Worm (Caenorhabditis elegans) whole organism, young adult: ENCODE data around the gene Y62F5A.10.

Experiments
- B0019.2 ChIP-seq: fragments of 200-800 bp; sonication (Bioruptor generic); conservative IDR thresholded peaks from 2 replicates; pipeline ENCODE4 v1.3.6; 2022; ENCODE audit warnings: missing genetic modification reagents, missing genetic modification characterization, missing compliant biosample characterization
- B0261.1 ChIP-seq: sonication (generic microtip); optimal IDR thresholded peaks from 2 replicates; lab custom pipeline; 2016; ENCODE audit warnings: mild to moderate bottlenecking, missing genetic modification characterization, moderate library complexity, missing compliant biosample characterization
- C06A6.2 ChIP-seq: fragments of 200-800 bp; sonication (Bioruptor generic); conservative IDR thresholded peaks from 2 replicates; pipeline ENCODE4 v1.3.6; 2022; ENCODE audit warnings: missing genetic modification characterization, missing compliant biosample characterization
- F37B4.10 ChIP-seq: fragments of 200-800 bp; sonication (Bioruptor generic); IDR thresholded peaks from 2 replicates; pipeline ENCODE4 v1.3.6; 2022; ENCODE audit warnings: missing genetic modification characterization, missing compliant biosample characterization
- F39B2.1 ChIP-seq: fragments of 200-800 bp; sonication (Bioruptor generic); IDR thresholded peaks from 2 replicates; pipeline ENCODE4 v1.3.6; 2022; ENCODE audit warnings: missing genetic modification reagents, missing genetic modification characterization, missing compliant biosample characterization
- F52B5.7 ChIP-seq: sonication (generic microtip); optimal IDR thresholded peaks from 2 replicates; lab custom pipeline; 2016; ENCODE audit warnings: mild to moderate bottlenecking, missing genetic modification characterization, missing compliant biosample characterization
- Y53F4B.3 ChIP-seq: fragments of 200-800 bp; sonication (Bioruptor generic); IDR thresholded peaks from 2 replicates; pipeline ENCODE4 v1.3.6; 2022; ENCODE audit warnings: missing genetic modification reagents, missing genetic modification characterization, missing compliant biosample characterization
- aptf-2 ChIP-seq: fragments of 200-800 bp; sonication (Bioruptor generic); conservative IDR thresholded peaks from 2 replicates; pipeline ENCODE4 v1.3.6; 2022; ENCODE audit warnings: missing genetic modification reagents, missing genetic modification characterization, missing compliant biosample characterization
- bed-2 ChIP-seq: fragments of 200-800 bp; sonication (Bioruptor generic); IDR thresholded peaks from 2 replicates; pipeline ENCODE4 v1.3.6; 2022; ENCODE audit warnings: missing genetic modification reagents, missing genetic modification characterization, missing compliant biosample characterization
- ccch-3 ChIP-seq: fragments of 200-800 bp; sonication (Bioruptor generic); optimal IDR thresholded peaks from 2 replicates; lab custom pipeline; 2018; ENCODE audit warnings: mild to moderate bottlenecking, missing genetic modification characterization, missing compliant biosample characterization
- cebp-1 ChIP-seq, 2 experiments: fragments of 200-800 bp in 1 of 2; sonication (Bioruptor generic) in 1 of 2; sonication (generic microtip) in 1 of 2; IDR thresholded peaks in 1 of 2; optimal IDR thresholded peaks in 1 of 2; 2 replicates each; pipeline versions ENCODE4 v1.3.6 to Lab custom; 2017 to 2022; ENCODE audit warnings: missing compliant biosample characterization in 2 of 2, missing genetic modification characterization in 2 of 2, mild to moderate bottlenecking in 1 of 2, missing genetic modification reagents in 1 of 2, moderate library complexity in 1 of 2
- ceh-100 ChIP-seq: fragments of 200-800 bp; sonication (Bioruptor generic); IDR thresholded peaks from 2 replicates; pipeline ENCODE4 v1.3.6; 2022; ENCODE audit warnings: missing genetic modification reagents, missing genetic modification characterization, missing compliant biosample characterization
- ceh-91 ChIP-seq: fragments of 200-800 bp; sonication (Bioruptor generic); IDR thresholded peaks from 2 replicates; pipeline ENCODE4 v1.3.6; 2022; ENCODE audit warnings: missing genetic modification reagents, missing genetic modification characterization, missing compliant biosample characterization
- dox-1 ChIP-seq: fragments of 200-800 bp; sonication (Bioruptor generic); IDR thresholded peaks from 2 replicates; pipeline ENCODE4 v1.3.6; 2022; ENCODE audit warnings: missing genetic modification reagents, missing genetic modification characterization, missing compliant biosample characterization
- dpl-1 ChIP-seq: fragments of 150-350 bp; optimal IDR thresholded peaks from 2 replicates; lab custom pipeline; 2014; ENCODE audit warnings: missing biosample characterization, missing genetic modification reagents, missing genetic modification characterization
- hmg-1.2 ChIP-seq: fragments of 200-800 bp; sonication (Bioruptor generic); IDR thresholded peaks from 2 replicates; pipeline ENCODE4 v1.3.6; 2022; ENCODE audit warnings: missing genetic modification reagents, missing genetic modification characterization, missing compliant biosample characterization
- hsf-1 ChIP-seq: fragments of 200-800 bp; sonication (Bioruptor generic); IDR thresholded peaks from 2 replicates; pipeline ENCODE4 v1.3.6; 2022; ENCODE audit warnings: missing genetic modification reagents, missing genetic modification characterization, missing compliant biosample characterization
- lin-40 ChIP-seq: sonication (generic microtip); optimal IDR thresholded peaks from 2 replicates; lab custom pipeline; 2016; ENCODE audit warnings: missing genetic modification characterization, mild to moderate bottlenecking, missing compliant biosample characterization, missing genotype, missing genetic modification reagents
- lin-54 ChIP-seq: fragments of 200-800 bp; sonication (Bioruptor generic); optimal IDR thresholded peaks from 2 replicates; lab custom pipeline; 2018; ENCODE audit warnings: mild to moderate bottlenecking, missing genetic modification characterization, missing compliant biosample characterization
- madf-8 ChIP-seq: fragments of 200-800 bp; sonication (Bioruptor generic); conservative IDR thresholded peaks from 2 replicates; pipeline ENCODE4 v1.3.6; 2022; ENCODE audit warnings: missing genetic modification reagents, missing genetic modification characterization, missing compliant biosample characterization
- mel-28 ChIP-seq: sonication (generic microtip); optimal IDR thresholded peaks from 2 replicates; lab custom pipeline; 2016; ENCODE audit warnings: borderline replicate concordance, mild to moderate bottlenecking, missing genetic modification characterization, missing compliant biosample characterization
- nfya-1 ChIP-seq: sonication (generic microtip); optimal IDR thresholded peaks from 2 replicates; lab custom pipeline; 2017; ENCODE audit warnings: antibody characterized with exemption, missing compliant biosample characterization, missing genetic modification characterization, borderline replicate concordance; ENCODE audit not compliant: insufficient read depth
- nfya-2 ChIP-seq: fragments of 200-800 bp; sonication (Bioruptor generic); IDR thresholded peaks from 2 replicates; pipeline ENCODE4 v1.3.6; 2022; ENCODE audit warnings: missing genetic modification reagents, missing genetic modification characterization, missing compliant biosample characterization
- nfyb-1 ChIP-seq: fragments of 200-800 bp; sonication (Bioruptor generic); IDR thresholded peaks from 2 replicates; pipeline ENCODE4 v1.3.6; 2022; ENCODE audit warnings: missing genetic modification reagents, missing genetic modification characterization, missing compliant biosample characterization
- nhr-27 ChIP-seq: fragments of 200-800 bp; sonication (Bioruptor generic); optimal IDR thresholded peaks from 2 replicates; lab custom pipeline; 2018; ENCODE audit warnings: mild to moderate bottlenecking, missing genetic modification characterization, moderate library complexity, missing compliant biosample characterization
- nhr-80 ChIP-seq: sonication (generic microtip); optimal IDR thresholded peaks from 2 replicates; lab custom pipeline; 2016; ENCODE audit warnings: missing genetic modification characterization, missing compliant biosample characterization
- rcor-1 ChIP-seq: fragments of 200-800 bp; sonication (Bioruptor generic); IDR thresholded peaks from 2 replicates; pipeline ENCODE4 v1.3.6; 2022; ENCODE audit warnings: missing genetic modification reagents, missing genetic modification characterization, missing compliant biosample characterization
- rec-8 ChIP-seq, 2 experiments: sonication (generic microtip); optimal IDR thresholded peaks; 2 replicates each; lab custom pipeline; 2016; ENCODE audit warnings: mild to moderate bottlenecking in 2 of 2, missing genetic modification characterization in 2 of 2, missing genetic modification reagents in 2 of 2, missing genotype in 2 of 2, missing biosample characterization in 1 of 2, missing compliant biosample characterization in 1 of 2, moderate library complexity in 1 of 2
- snpc-3.4 ChIP-seq: sonication (generic microtip); optimal IDR thresholded peaks from 2 replicates; lab custom pipeline; 2017; ENCODE audit warnings: missing genetic modification characterization, mild to moderate bottlenecking, missing compliant biosample characterization, antibody characterized with exemption, moderate library complexity, missing genotype, missing genetic modification reagents
- unc-130 ChIP-seq: sonication (generic microtip); optimal IDR thresholded peaks from 2 replicates; lab custom pipeline; 2016; ENCODE audit warnings: missing genetic modification reagents, missing genetic modification characterization, missing compliant biosample characterization
- ztf-18 ChIP-seq: sonication (generic microtip); optimal IDR thresholded peaks from 2 replicates; lab custom pipeline; 2016; ENCODE audit warnings: missing genotype, mild to moderate bottlenecking, missing genetic modification characterization, missing compliant biosample characterization
- ztf-25 ChIP-seq: fragments of 200-800 bp; sonication (Bioruptor generic); IDR thresholded peaks from 2 replicates; pipeline ENCODE4 v1.3.6; 2022; ENCODE audit warnings: missing genetic modification reagents, missing genetic modification characterization, missing compliant biosample characterization
- ztf-28 ChIP-seq: fragments of 200-800 bp; sonication (Bioruptor generic); IDR thresholded peaks from 2 replicates; pipeline ENCODE4 v1.3.6; 2022; ENCODE audit warnings: missing genetic modification reagents, missing genetic modification characterization, missing compliant biosample characterization
- ztf-6 ChIP-seq: fragments of 200-800 bp; sonication (Bioruptor generic); IDR thresholded peaks from 2 replicates; pipeline ENCODE4 v1.3.6; 2022; ENCODE audit warnings: missing genetic modification reagents, missing genetic modification characterization, missing compliant biosample characterization

Y62F5A.10 gene

ce11 chrII:11484600-11484999 is 36.8 kb upstream of the Y62F5A.10 start (continued):
- TF ChIP-seq nhr-27 (tag; lab: Kevin White, UChicago) (peak; percentile 97), ceh-91 (GFP tag; lab: Robert Waterston, UW) (peak; percentile 58; the same call in 1 of the 2 replicates), dox-1 (GFP tag; lab: Robert Waterston, UW) (peak; percentile 94), mel-28 (peak; percentile 70)

DNA sequence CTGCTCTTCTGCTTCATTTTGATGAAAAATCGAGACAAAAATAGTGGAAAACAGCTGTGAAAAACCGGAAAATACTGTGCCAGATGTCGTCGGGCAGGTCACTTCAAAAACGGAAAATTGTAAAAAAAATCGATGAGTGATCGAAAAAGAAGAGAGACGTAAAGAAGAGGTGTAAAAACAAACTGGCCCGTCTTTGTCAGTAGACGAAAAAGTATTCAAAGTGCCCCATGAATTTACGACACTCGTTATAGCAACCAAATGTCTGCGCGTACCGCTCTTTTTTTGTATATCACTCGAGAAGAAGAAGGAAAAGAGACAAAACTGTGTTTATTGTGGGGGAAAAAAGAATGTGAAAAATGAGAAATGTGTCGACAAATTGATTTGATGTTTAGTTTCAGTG is 36.2 kb upstream of the Y62F5A.10 start, which contains the start of gene twk-5:
Gene twk-5 (minus strand): TSS at position 101 of the 400 bp plus-strand sequence.
- TF ChIP-seq snpc-3.4 (tag; lab: Kevin White, UChicago) (no peak), bed-2 (GFP tag; lab: Robert Waterston, UW) (no peak), F52B5.7 (tag; lab: Kevin White, UChicago) (no peak), rcor-1 (GFP tag; lab: Robert Waterston, UW) (no peak), cebp-1 (GFP tag; IDR thresholded peaks at IDR 0.05; lab: Robert Waterston, UW) (no peak), cebp-1 (tag; optimal IDR thresholded peaks at IDR 0.05; lab: Kevin White, UChicago) (no peak), ztf-25 (GFP tag; lab: Robert Waterston, UW) (no peak), nfya-1 (no peak), unc-130 (no peak)

- TF ChIP-seq hmg-1.2 (GFP tag; lab: Robert Waterston, UW) (peak; percentile 47; the same call in 1 of the 2 replicates), F52B5.7 (tag; lab: Kevin White, UChicago) (no peak)
These were observed 34.6 kb upstream of the Y62F5A.10 start, which contains the start of gene ttr-18 for ce11 chrII:11486698-11487234. Gene ttr-18 (minus strand): TSS chrII:11486748.

DNA sequence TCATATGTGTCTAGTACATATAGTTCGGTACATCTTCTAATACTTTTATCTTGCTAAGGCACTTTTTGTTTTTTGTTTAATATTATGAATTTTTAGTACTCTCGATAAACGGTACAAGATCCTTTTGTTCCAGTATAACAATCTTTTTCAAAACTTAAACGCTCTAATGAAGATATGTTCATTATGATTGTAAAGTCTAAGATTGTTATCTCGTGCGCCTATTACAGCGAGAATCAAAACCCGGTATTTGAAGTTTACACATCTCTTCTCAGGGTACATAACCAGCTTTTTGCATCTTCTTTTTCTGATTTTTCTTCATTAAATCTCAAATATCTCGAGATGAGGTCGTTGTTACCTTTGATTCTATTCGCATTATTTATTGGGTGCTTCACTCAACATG is 33.4 kb upstream of the Y62F5A.10 start, which contains the start of gene B0334.13:
Gene B0334.13 (plus strand): TSS at position 301 of the 400 bp plus-strand sequence.
- TF ChIP-seq dpl-1 (GFP tag; lab: Kevin White, UChicago) (no peak), B0261.1 (tag; lab: Kevin White, UChicago) (no peak), Y53F4B.3 (GFP tag; lab: Robert Waterston, UW) (no peak), ceh-100 (GFP tag; lab: Robert Waterston, UW) (no peak), ztf-6 (no peak), aptf-2 (GFP tag; lab: Robert Waterston, UW) (no peak), ccch-3 (GFP tag; lab: Kevin White, UChicago) (no peak), rec-8 (tag; optimal IDR thresholded peaks at IDR 0.05; lab: Kevin White, UChicago) (no peak), ztf-28 (GFP tag; lab: Robert Waterston, UW) (no peak), B0019.2 (no peak), nhr-27 (tag; lab: Kevin White, UChicago) (no peak), nhr-80 (tag; lab: Kevin White, UChicago) (no peak), C06A6.2 (GFP tag; lab: Robert Waterston, UW) (no peak), F37B4.10 (no peak), madf-8 (GFP tag; lab: Robert Waterston, UW) (no peak)

- no peak for TF ChIP-seq hsf-1 (GFP tag; lab: Robert Waterston, UW)
- TF ChIP-seq F39B2.1 (GFP tag; lab: Robert Waterston, UW), result no peak
- peak; percentile 9 for TF ChIP-seq lin-40 (tag; lab: Kevin White, UChicago)
- TF ChIP-seq nfya-2 (GFP tag; lab: Robert Waterston, UW), result no peak
- peak; percentile 21 for TF ChIP-seq nhr-80 (tag; lab: Kevin White, UChicago)
- TF ChIP-seq ztf-18, result no peak
- TF ChIP-seq lin-54 (GFP tag; lab: Kevin White, UChicago), result peak; percentile 6
- TF ChIP-seq nfyb-1, result 0 out of 2 replicates have a peak, but pooled peaks have one; percentile 15
- TF ChIP-seq, all 124 proteins: peak for 4
These were observed 28.6 kb upstream of the Y62F5A.10 start, which contains the start of gene hacl-1 for ce11 chrII:11492843-11493242. Gene hacl-1 (minus strand): TSS chrII:11492963.
